Fruit fly (Drosophila melanogaster) whole organism, embryonic: ENCODE measurements around the gene CG6962.

ENCODE experiments used
- ATbp ChIP-seq: fragments of 200-800 bp; sonication (Bioruptor generic); optimal IDR thresholded peaks from 2 replicates; lab custom pipeline; 2017; ENCODE audit warnings: missing biosample characterization, mild to moderate bottlenecking, missing genetic modification characterization, missing genetic modification reagents
- Bgb ChIP-seq: fragments of 200-800 bp; sonication (Bioruptor generic); IDR thresholded peaks from 2 replicates; pipeline ENCODE4 v1.3.6; 2022; ENCODE audit warnings: missing biosample characterization, missing genetic modification characterization; ENCODE audit not compliant: partially characterized antibody
- CG10209 ChIP-seq: fragments of 200-800 bp; sonication (Bioruptor generic); optimal IDR thresholded peaks from 3 replicates; lab custom pipeline; 2017; ENCODE audit warnings: missing biosample characterization, mild to moderate bottlenecking, missing genetic modification characterization, missing genetic modification reagents
- CG10543 ChIP-seq: fragments of 200-800 bp; sonication (Bioruptor generic); optimal IDR thresholded peaks from 3 replicates; lab custom pipeline; 2017; ENCODE audit warnings: missing biosample characterization, mild to moderate bottlenecking, missing genetic modification characterization, moderate library complexity
- CG11093 ChIP-seq: fragments of 200-800 bp; sonication (Bioruptor generic); IDR thresholded peaks from 3 replicates; pipeline ENCODE4 v1.3.6; 2022; ENCODE audit warnings: missing biosample characterization, missing genetic modification characterization
- CG12071 ChIP-seq: fragments of 200-800 bp; sonication (Bioruptor generic); optimal IDR thresholded peaks from 3 replicates; lab custom pipeline; 2018; ENCODE audit warnings: missing biosample characterization, mild to moderate bottlenecking, missing genetic modification characterization
- CG12104 ChIP-seq: fragments of 200-800 bp; sonication (Bioruptor generic); optimal IDR thresholded peaks from 3 replicates; lab custom pipeline; 2016; ENCODE audit warnings: missing biosample characterization, missing genetic modification characterization
- CG15011 ChIP-seq: fragments of 200-800 bp; sonication (Bioruptor generic); optimal IDR thresholded peaks from 3 replicates; lab custom pipeline; 2018; ENCODE audit warnings: missing biosample characterization, mild to moderate bottlenecking, missing genetic modification characterization
- CG16779 ChIP-seq: fragments of 200-800 bp; sonication (Bioruptor generic); IDR thresholded peaks from 2 replicates; pipeline ENCODE4 v1.3.6; 2022; ENCODE audit warnings: missing biosample characterization, missing genetic modification characterization
- CG18262 ChIP-seq: fragments of 200-800 bp; optimal IDR thresholded peaks from 3 replicates; lab custom pipeline; 2019; ENCODE audit warnings: missing biosample characterization, mild to moderate bottlenecking, missing genetic modification characterization, moderate library complexity
- CG18619 ChIP-seq: fragments of 200-800 bp; sonication (Bioruptor generic); optimal IDR thresholded peaks from 3 replicates; lab custom pipeline; 2017; ENCODE audit warnings: missing biosample characterization, mild to moderate bottlenecking, missing genetic modification characterization
- CG2129 ChIP-seq: fragments of 200-800 bp; sonication (Bioruptor generic); IDR thresholded peaks from 2 replicates; pipeline ENCODE4 v1.3.6; 2022; ENCODE audit warnings: missing biosample characterization, missing genetic modification characterization; ENCODE audit not compliant: partially characterized antibody
- CG2202 ChIP-seq: fragments of 200-800 bp; sonication (Bioruptor generic); optimal IDR thresholded peaks from 2 replicates; lab custom pipeline; 2018; ENCODE audit warnings: missing biosample characterization, mild to moderate bottlenecking, missing genetic modification characterization
- CG2712 ChIP-seq: fragments of 200-800 bp; optimal IDR thresholded peaks from 3 replicates; lab custom pipeline; 2019; ENCODE audit warnings: missing biosample characterization, mild to moderate bottlenecking, missing genetic modification characterization, moderate library complexity
- CG2889 ChIP-seq: fragments of 200-800 bp; sonication (Bioruptor generic); IDR thresholded peaks from 3 replicates; pipeline ENCODE4 v1.3.6; 2022; ENCODE audit warnings: missing biosample characterization, missing genetic modification characterization
- CG3065 ChIP-seq: fragments of 200-800 bp; sonication (Bioruptor generic); optimal IDR thresholded peaks from 2 replicates; lab custom pipeline; 2016; ENCODE audit warnings: missing biosample characterization, missing genetic modification characterization
- CG31365 ChIP-seq: fragments of 200-800 bp; sonication (Bioruptor generic); optimal IDR thresholded peaks from 2 replicates; lab custom pipeline; 2018; ENCODE audit warnings: missing biosample characterization, mild to moderate bottlenecking, missing genetic modification characterization
- CG3163 ChIP-seq: fragments of 200-800 bp; sonication (Bioruptor generic); optimal IDR thresholded peaks from 3 replicates; lab custom pipeline; 2016; ENCODE audit warnings: missing biosample characterization, missing genetic modification characterization
- CG33213 ChIP-seq: fragments of 200-800 bp; sonication (Bioruptor generic); optimal IDR thresholded peaks from 3 replicates; lab custom pipeline; 2016; ENCODE audit warnings: missing biosample characterization, missing genetic modification characterization
- CG4617 ChIP-seq: fragments of 200-800 bp; sonication (Bioruptor generic); optimal IDR thresholded peaks from 3 replicates; lab custom pipeline; 2016; ENCODE audit warnings: missing biosample characterization, missing genetic modification characterization, borderline replicate concordance
- CG4707 ChIP-seq: fragments of 200-800 bp; sonication (Bioruptor generic); optimal IDR thresholded peaks from 2 replicates; lab custom pipeline; 2018; ENCODE audit warnings: missing biosample characterization, mild to moderate bottlenecking, missing genetic modification characterization, moderate library complexity
- CG4730 ChIP-seq: fragments of 200-800 bp; sonication (Bioruptor generic); IDR thresholded peaks from 2 replicates; pipeline ENCODE4 v1.3.6; 2022; ENCODE audit warnings: missing biosample characterization, missing genetic modification characterization
- Camta ChIP-seq: fragments of 200-800 bp; sonication (Bioruptor generic); optimal IDR thresholded peaks from 2 replicates; lab custom pipeline; 2016; ENCODE audit warnings: missing biosample characterization, missing genetic modification characterization
- Chrac-16 ChIP-seq: fragments of 200-800 bp; sonication (Bioruptor generic); optimal IDR thresholded peaks from 3 replicates; lab custom pipeline; 2016; ENCODE audit warnings: missing biosample characterization, missing genetic modification characterization
- CoRest ChIP-seq: fragments of 200-800 bp; sonication (Bioruptor generic); optimal IDR thresholded peaks from 3 replicates; lab custom pipeline; 2018; ENCODE audit warnings: missing biosample characterization, mild to moderate bottlenecking, missing genetic modification characterization, moderate library complexity
- D19A ChIP-seq: fragments of 200-800 bp; optimal IDR thresholded peaks from 3 replicates; lab custom pipeline; 2019; ENCODE audit warnings: missing biosample characterization, mild to moderate bottlenecking, missing genetic modification characterization, moderate library complexity
- E2f2 ChIP-seq: fragments of 200-800 bp; sonication (Bioruptor generic); IDR thresholded peaks from 2 replicates; pipeline ENCODE4 v1.3.6; 2022; ENCODE audit warnings: missing biosample characterization, missing genetic modification characterization
- ERR ChIP-seq: fragments of 200-800 bp; sonication (Bioruptor generic); optimal IDR thresholded peaks from 2 replicates; lab custom pipeline; 2016; ENCODE audit warnings: missing biosample characterization, missing genetic modification characterization
- MESR4 ChIP-seq: fragments of 200-800 bp; sonication (Bioruptor generic); optimal IDR thresholded peaks from 2 replicates; lab custom pipeline; 2018; ENCODE audit warnings: missing biosample characterization, mild to moderate bottlenecking, missing genetic modification characterization, moderate library complexity
- Myb ChIP-seq: fragments of 200-800 bp; sonication (Bioruptor generic); optimal IDR thresholded peaks from 2 replicates; lab custom pipeline; 2016; ENCODE audit warnings: missing biosample characterization, missing genetic modification characterization
- NC2β ChIP-seq: fragments of 200-800 bp; sonication (Bioruptor generic); optimal IDR thresholded peaks from 2 replicates; lab custom pipeline; 2016; ENCODE audit warnings: missing biosample characterization, missing genetic modification characterization
- Ptx1 ChIP-seq: fragments of 200-800 bp; sonication (Bioruptor generic); IDR thresholded peaks from 2 replicates; pipeline ENCODE4 v1.3.6; 2022; ENCODE audit warnings: missing biosample characterization, missing genetic modification characterization
- Scr ChIP-seq: fragments of 200-800 bp; sonication (Bioruptor generic); IDR thresholded peaks from 2 replicates; pipeline ENCODE4 v1.3.6; 2022; ENCODE audit warnings: missing biosample characterization, missing genetic modification characterization; ENCODE audit not compliant: partially characterized antibody
- Sin3A ChIP-seq: fragments of >200 bp; optimal IDR thresholded peaks from 2 replicates; lab custom pipeline; 2018
- Ssrp ChIP-seq: fragments of 200-800 bp; sonication (Bioruptor generic); optimal IDR thresholded peaks from 2 replicates; lab custom pipeline; 2018; ENCODE audit warnings: missing biosample characterization, mild to moderate bottlenecking, missing genetic modification characterization, moderate library complexity
- Tbp ChIP-seq: fragments of >200 bp; optimal IDR thresholded peaks from 2 replicates; lab custom pipeline; 2018; ENCODE audit warnings: missing biosample characterization, missing genetic modification characterization
- aop ChIP-seq: fragments of 200-800 bp; sonication (Bioruptor generic); IDR thresholded peaks from 2 replicates; pipeline ENCODE4 v1.3.6; 2022; ENCODE audit warnings: missing biosample characterization, missing genetic modification characterization
- bbx ChIP-seq: fragments of 200-800 bp; sonication (Bioruptor generic); IDR thresholded peaks from 2 replicates; pipeline ENCODE4 v1.3.6; 2022; ENCODE audit warnings: missing biosample characterization, missing genetic modification characterization; ENCODE audit not compliant: partially characterized antibody
- bowl ChIP-seq: fragments of 200-800 bp; sonication (Bioruptor generic); IDR thresholded peaks from 2 replicates; pipeline ENCODE4 v1.3.6; 2022; ENCODE audit warnings: missing biosample characterization, missing genetic modification characterization
- cas ChIP-seq: fragments of 200-800 bp; sonication (Bioruptor generic); IDR thresholded peaks from 2 replicates; pipeline ENCODE4 v1.3.6; 2022; ENCODE audit warnings: missing biosample characterization, missing genetic modification characterization
- cato ChIP-seq: fragments of 200-800 bp; sonication (Bioruptor generic); optimal IDR thresholded peaks from 2 replicates; lab custom pipeline; 2016; ENCODE audit warnings: missing biosample characterization, missing genetic modification characterization, borderline replicate concordance
- crc ChIP-seq: fragments of 200-800 bp; sonication (Bioruptor generic); optimal IDR thresholded peaks from 2 replicates; lab custom pipeline; 2016; ENCODE audit warnings: missing biosample characterization, missing genetic modification characterization
- danr ChIP-seq: fragments of 200-800 bp; sonication (Bioruptor generic); IDR thresholded peaks from 2 replicates; pipeline ENCODE4 v1.3.6; 2022; ENCODE audit warnings: missing biosample characterization, missing genetic modification characterization
- ewg ChIP-seq: fragments of 200-800 bp; sonication (Bioruptor generic); optimal IDR thresholded peaks from 3 replicates; lab custom pipeline; 2017; ENCODE audit warnings: mild to moderate bottlenecking, missing biosample characterization, missing genetic modification reagents, missing genetic modification characterization
- fd96Cb ChIP-seq: fragments of 200-800 bp; sonication (Bioruptor generic); optimal IDR thresholded peaks from 2 replicates; lab custom pipeline; 2018; ENCODE audit warnings: missing biosample characterization, mild to moderate bottlenecking, missing genetic modification characterization, moderate library complexity
- nau ChIP-seq: fragments of 200-800 bp; sonication (Bioruptor generic); optimal IDR thresholded peaks from 3 replicates; lab custom pipeline; 2017; ENCODE audit warnings: missing biosample characterization, mild to moderate bottlenecking, missing genetic modification characterization, missing genetic modification reagents
- slou ChIP-seq: fragments of 200-800 bp; sonication (Bioruptor generic); optimal IDR thresholded peaks from 3 replicates; lab custom pipeline; 2016; ENCODE audit warnings: missing biosample characterization, missing genetic modification characterization
- tin ChIP-seq: fragments of 200-800 bp; sonication (Bioruptor generic); optimal IDR thresholded peaks from 3 replicates; lab custom pipeline; 2016; ENCODE audit warnings: missing biosample characterization, missing genetic modification characterization

CG6962 gene

DNA sequence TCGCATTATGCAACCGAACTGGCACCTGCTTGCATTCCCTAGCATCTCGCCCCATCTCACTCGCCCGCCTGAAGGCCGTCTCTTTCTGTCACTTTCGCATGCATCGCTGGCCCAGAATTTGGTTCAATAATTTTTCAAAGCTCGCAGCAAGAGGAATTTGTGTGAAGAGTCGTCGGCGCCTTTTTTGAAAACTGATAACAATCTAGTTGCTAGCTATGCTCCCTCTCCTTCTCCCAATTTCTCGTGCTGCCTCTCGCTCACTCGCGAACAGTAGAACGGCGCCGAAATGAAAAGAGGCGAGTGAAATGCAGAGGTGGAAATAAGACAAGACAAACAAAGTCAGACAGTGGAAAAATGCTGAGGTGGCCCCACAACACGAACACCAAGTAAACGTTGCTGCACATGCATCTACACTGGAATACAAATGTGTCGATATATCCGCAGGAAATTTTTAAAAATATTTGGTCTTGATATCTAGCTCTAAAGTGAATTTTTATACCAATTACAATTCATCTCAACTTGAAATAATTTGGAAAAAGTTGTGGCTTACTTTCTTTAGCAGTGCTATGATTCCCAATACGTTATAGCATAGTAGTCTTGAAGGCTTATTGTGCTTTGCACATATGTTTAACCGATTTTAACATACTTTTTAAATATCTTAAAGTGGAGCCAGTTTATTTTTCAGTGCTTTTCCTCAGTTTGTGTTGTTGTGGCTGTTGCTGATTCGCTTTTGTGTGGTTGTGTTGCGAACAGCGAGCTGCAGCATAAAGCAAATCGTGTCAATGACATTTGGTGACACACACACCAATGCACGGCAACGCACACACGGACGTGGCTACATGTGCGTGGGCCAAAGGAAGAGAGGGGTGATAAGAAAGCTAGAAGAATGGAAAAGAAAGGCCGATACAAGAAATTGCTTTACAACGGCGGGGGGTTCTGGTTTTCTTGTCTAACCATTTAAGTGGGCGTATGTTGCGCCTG, 31.1 kb downstream of the CG6962 start (continued):
- TF ChIP-seq CG18619 (GFP tag; lab: Kevin White, UChicago) (peak; percentile 48), tin (GFP tag; lab: Kevin White, UChicago) (peak; percentile 67), CG4617 (peak; percentile 35), ATbp (GFP tag; lab: Kevin White, UChicago) (peak; percentile 94), slou (GFP tag; lab: Kevin White, UChicago) (no peak), Bgb (no peak), D19A (tag; lab: Kevin White, UChicago) (peak; percentile 86), MESR4 (GFP tag; lab: Kevin White, UChicago) (no peak), Ptx1 (peak; percentile 75), Ssrp (tag; lab: Kevin White, UChicago) (peak; percentile 91), Camta (peak; percentile 82), aop (GFP tag; lab: Robert Waterston, UW) (no peak), CG4707 (GFP tag; lab: Kevin White, UChicago) (peak; percentile 71), danr (GFP tag; lab: Robert Waterston, UW) (peak; percentile 19; the same call in 1 of the 2 replicates), Myb (peak; percentile 41), E2f2 (GFP tag; lab: Robert Waterston, UW) (peak; percentile 32; the same call in 1 of the 2 replicates), CG33213 (peak; percentile 50), NC2β (GFP tag; lab: Kevin White, UChicago) (peak; percentile 75), Tbp (no peak), nau (GFP tag; lab: Kevin White, UChicago) (peak; percentile 72), CG3163 (GFP tag; lab: Kevin White, UChicago) (peak; percentile 17), Scr (GFP tag; lab: Robert Waterston, UW) (no peak), CG2202 (tag; lab: Kevin White, UChicago) (peak; percentile 88), CG31365 (tag; lab: Kevin White, UChicago) (peak; percentile 38), CG18262 (peak; percentile 97), CG2889 (GFP tag; lab: Robert Waterston, UW) (no peak), CoRest (tag; lab: Kevin White, UChicago) (peak; percentile 90), CG10209 (GFP tag; lab: Kevin White, UChicago) (peak; percentile 77), bbx (peak; percentile 30; the same call in 1 of the 2 replicates), cato (GFP tag; lab: Kevin White, UChicago) (peak; percentile 70), CG10543 (no peak), CG3065 (GFP tag; lab: Kevin White, UChicago) (peak; percentile 3), CG12071 (GFP tag; lab: Kevin White, UChicago) (peak; percentile 60), CG2129 (GFP tag; lab: Robert Waterston, UW) (no peak), Sin3A (no peak), CG12104 (GFP tag; lab: Kevin White, UChicago) (peak; percentile 48), crc (peak; percentile 56), CG16779 (GFP tag; lab: Robert Waterston, UW) (no peak), CG2712 (tag; lab: Kevin White, UChicago) (peak; percentile 95), bowl (GFP tag; lab: Robert Waterston, UW) (no peak), fd96Cb (peak; percentile 90), cas (GFP tag; lab: Robert Waterston, UW) (no peak), CG11093 (GFP tag; lab: Robert Waterston, UW) (peak; percentile 59; the same call in 2 of the 3 replicates), ERR (GFP tag; lab: Kevin White, UChicago) (no peak), CG15011 (GFP tag; lab: Kevin White, UChicago) (peak; percentile 15), CG4730 (peak; percentile 39; the same call in 1 of the 2 replicates), ewg (GFP tag; lab: Kevin White, UChicago) (peak; percentile 85), Chrac-16 (peak; percentile 65)
